Fruit fly (Drosophila melanogaster): ENCODE measurements around the gene Sarm.

The Sarm gene

DNA sequence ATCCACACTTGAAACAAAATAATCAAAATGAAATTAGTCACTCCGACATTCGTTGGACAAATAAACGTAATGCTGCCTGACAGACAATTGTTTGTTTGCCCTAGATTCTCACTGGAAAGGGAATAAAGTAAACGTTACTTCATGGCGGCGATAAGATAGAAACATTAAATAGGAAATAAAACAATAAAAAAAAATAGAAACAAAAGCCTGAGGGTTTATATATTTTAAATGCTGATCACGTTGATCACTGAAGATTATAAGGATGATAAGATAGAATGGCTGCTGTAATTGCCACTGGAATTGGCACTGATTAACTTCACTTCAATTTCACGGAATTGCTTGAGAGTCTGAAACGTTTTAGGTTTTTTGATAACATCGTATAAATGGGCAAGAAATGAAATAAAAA, 45.0 kb upstream of the Sarm start (continued):
- TF ChIP-seq Usf (GFP tag; optimal IDR thresholded peaks at IDR 0.05) (no peak), ap (GFP tag; IDR thresholded peaks at IDR 0.05) (no peak), CG4730 (GFP tag; IDR thresholded peaks at IDR 0.05) (no peak), slou (GFP tag; optimal IDR thresholded peaks at IDR 0.05) (no peak), gcm2 (GFP tag; optimal IDR thresholded peaks at IDR 0.05) (no peak), jumu (GFP tag; optimal IDR thresholded peaks at IDR 0.05) (no peak), aop (GFP tag; IDR thresholded peaks at IDR 0.05) (no peak), maf-S (GFP tag; optimal IDR thresholded peaks at IDR 0.05) (no peak), CG17361 (GFP tag; IDR thresholded peaks at IDR 0.05) (no peak), Bteb2 (GFP tag; optimal IDR thresholded peaks at IDR 0.05) (no peak), Opbp (GFP tag; IDR thresholded peaks at IDR 0.05; ENCODE audit: partially characterized antibody) (no peak), CG10959 (GFP tag; IDR thresholded peaks at IDR 0.05) (no peak), ato (GFP tag; IDR thresholded peaks at IDR 0.05; ENCODE audit: partially characterized antibody) (no peak), klu (GFP tag; IDR thresholded peaks at IDR 0.05) (no peak), ewg (GFP tag; optimal IDR thresholded peaks at IDR 0.05) (no peak), CG13624 (GFP tag; optimal IDR thresholded peaks at IDR 0.05) (no peak), PHDP (tag; optimal IDR thresholded peaks at IDR 0.05) (peak; percentile 70), CG30403 (GFP tag; optimal IDR thresholded peaks at IDR 0.05) (no peak), CG1792 (GFP tag; optimal IDR thresholded peaks at IDR 0.05) (no peak), B-H2 (GFP tag; optimal IDR thresholded peaks at IDR 0.05) (peak; percentile 9), CG10366 (GFP tag; IDR thresholded peaks at IDR 0.05) (no peak), CG18599 (GFP tag; optimal IDR thresholded peaks at IDR 0.05) (no peak), Hr51 (GFP tag; optimal IDR thresholded peaks at IDR 0.05) (peak in 1 of 2 experiments; percentile 31), CG6854 (GFP tag; optimal IDR thresholded peaks at IDR 0.05) (no peak), sd (tag; optimal IDR thresholded peaks at IDR 0.05) (peak; percentile 61), twi (tag; optimal IDR thresholded peaks at IDR 0.05) (peak; percentile 33), CG2678 (tag; optimal IDR thresholded peaks at IDR 0.05) (peak; percentile 56)

- TF ChIP-seq vfl (GFP tag; optimal IDR thresholded peaks at IDR 0.05) (no peak), ac (GFP tag; optimal IDR thresholded peaks at IDR 0.05) (no peak), Hey (tag; optimal IDR thresholded peaks at IDR 0.05) (peak; percentile 32), fd96Cb (tag; optimal IDR thresholded peaks at IDR 0.05) (peak; percentile 11), Sox100B (GFP tag; optimal IDR thresholded peaks at IDR 0.05) (peak; percentile 69), tap (tag; optimal IDR thresholded peaks at IDR 0.05) (peak; percentile 60), NFAT (GFP tag; IDR thresholded peaks at IDR 0.05) (0 out of 2 replicates have a peak, but pooled peaks have one; percentile 43), Six4 (GFP tag; optimal IDR thresholded peaks at IDR 0.05) (peak; percentile 18), Spps (tag; optimal IDR thresholded peaks at IDR 0.05) (no peak), Fer3 (tag; optimal IDR thresholded peaks at IDR 0.05) (peak; percentile 27), Lpt (GFP tag; optimal IDR thresholded peaks at IDR 0.05) (no peak), Jarid2 (GFP tag; optimal IDR thresholded peaks at IDR 0.05) (no peak), CG15073 (GFP tag; optimal IDR thresholded peaks at IDR 0.05) (no peak), bab2 (GFP tag; optimal IDR thresholded peaks at IDR 0.05) (no peak), seq (GFP tag; IDR thresholded peaks at IDR 0.05) (peak; percentile 56; the same call in 1 of the 2 replicates), hkb (optimal IDR thresholded peaks at IDR 0.05) (no peak), hkb (GFP tag; IDR thresholded peaks at IDR 0.05) (peak; percentile 84), CG15601 (tag; optimal IDR thresholded peaks at IDR 0.05) (no peak), E2f1 (GFP tag; IDR thresholded peaks at IDR 0.05) (peak; percentile 73), ash1 (GFP tag; optimal IDR thresholded peaks at IDR 0.05) (no peak), fd102C (GFP tag; optimal IDR thresholded peaks at IDR 0.05) (no peak), CG15479 (GFP tag; optimal IDR thresholded peaks at IDR 0.05) (no peak), CG9817 (tag; optimal IDR thresholded peaks at IDR 0.05) (peak; percentile 29), CG2199 (GFP tag; IDR thresholded peaks at IDR 0.05) (no peak)
These were observed 39.2 kb upstream of the Sarm start for dm6 chr3L:8024278-8025140.

Measured in whole organism, embryonic.